Fruit fly (Drosophila melanogaster): ENCODE data around the gene ppk31.

- no peak for TF ChIP-seq CG15514 (GFP tag; optimal IDR thresholded peaks at IDR 0.05)
- TF ChIP-seq Pdp1 (GFP tag; optimal IDR thresholded peaks at IDR 0.05): no peak
- no peak for TF ChIP-seq CG3847 (GFP tag; IDR thresholded peaks at IDR 0.05)
- TF ChIP-seq CG30403 (GFP tag; optimal IDR thresholded peaks at IDR 0.05): no peak
Measured at dm6 chr3R:27212979-27213580, 50.2 kb downstream of the ppk31 start.
